Fruit fly (Drosophila melanogaster): Measurements from ENCODE around the gene CG34279.

CG34279 gene

dm6 chr3R:17391313-17391845 is 11.7 kb downstream of the CG34279 start, which contains the start of the genes Brf and sds22 (continued):
- peak; percentile 96 for TF ChIP-seq CG10147 (GFP tag; optimal IDR thresholded peaks at IDR 0.05)
- TF ChIP-seq Doc2 (GFP tag; IDR thresholded peaks at IDR 0.05): peak; percentile 72
- peak; percentile 60; the same call in 1 of the 2 replicates for TF ChIP-seq aop (GFP tag; IDR thresholded peaks at IDR 0.05)
- TF ChIP-seq HLHmδ (GFP tag; optimal IDR thresholded peaks at IDR 0.05): no peak
- TF ChIP-seq CG14050 (GFP tag; IDR thresholded peaks at IDR 0.05): peak; percentile 87
- TF ChIP-seq Atf6 (GFP tag; IDR thresholded peaks at IDR 0.05): peak; percentile 93
- peak; percentile 98 for TF ChIP-seq CG17361 (GFP tag; IDR thresholded peaks at IDR 0.05)
- TF ChIP-seq CG13775 (GFP tag; optimal IDR thresholded peaks at IDR 0.05): peak; percentile 96
- TF ChIP-seq hth (optimal IDR thresholded peaks at IDR 0.05): no peak
- peak; percentile 80 for TF ChIP-seq CG7271 (tag; optimal IDR thresholded peaks at IDR 0.05)
- TF ChIP-seq dmrt11E (tag; optimal IDR thresholded peaks at IDR 0.05): peak; percentile 96
- TF ChIP-seq CG18619 (GFP tag; optimal IDR thresholded peaks at IDR 0.05): peak; percentile 92
- peak; percentile 84 for TF ChIP-seq Oaz (GFP tag; IDR thresholded peaks at IDR 0.05)
- TF ChIP-seq rib (GFP tag; IDR thresholded peaks at IDR 0.05): peak; percentile 93
- TF ChIP-seq repo (GFP tag; optimal IDR thresholded peaks at IDR 0.05): peak; percentile 90
- TF ChIP-seq kni (GFP tag; optimal IDR thresholded peaks at IDR 0.05): peak; percentile 74
- no peak for TF ChIP-seq CG7745 (tag; optimal IDR thresholded peaks at IDR 0.05)
- TF ChIP-seq ind (GFP tag; optimal IDR thresholded peaks at IDR 0.05): peak; percentile 97
- TF ChIP-seq CG8281 (tag; optimal IDR thresholded peaks at IDR 0.05): peak; percentile 85
- TF ChIP-seq CG7839 (tag; optimal IDR thresholded peaks at IDR 0.05): peak; percentile 96
- TF ChIP-seq Stat92E (GFP tag; optimal IDR thresholded peaks at IDR 0.05): peak in 1 of 3 experiments; percentile 74
- TF ChIP-seq CG11247 (GFP tag; IDR thresholded peaks at IDR 0.05): peak; percentile 92
- TF ChIP-seq cato (GFP tag; optimal IDR thresholded peaks at IDR 0.05; ENCODE audit: borderline replicate concordance): peak; percentile 89
- peak; percentile 91 for TF ChIP-seq CG14441 (GFP tag; IDR thresholded peaks at IDR 0.05)
- peak; percentile 92 for TF ChIP-seq CG17359 (tag; optimal IDR thresholded peaks at IDR 0.05)
- peak; percentile 97 for TF ChIP-seq sug (tag; optimal IDR thresholded peaks at IDR 0.05)
- TF ChIP-seq lmd (GFP tag; IDR thresholded peaks at IDR 0.05): peak; percentile 95
- TF ChIP-seq CG12299 (tag; optimal IDR thresholded peaks at IDR 0.05): peak; percentile 90
- TF ChIP-seq C15 (GFP tag; IDR thresholded peaks at IDR 0.05): peak; percentile 87; the same call in 2 of the 3 replicates
- TF ChIP-seq eyg (GFP tag; optimal IDR thresholded peaks at IDR 0.05): peak; percentile 80
- peak; percentile 67 for TF ChIP-seq TFAM (GFP tag; optimal IDR thresholded peaks at IDR 0.05)
- TF ChIP-seq CG8089 (GFP tag; optimal IDR thresholded peaks at IDR 0.05): peak; percentile 93
- TF ChIP-seq zen2 (GFP tag; IDR thresholded peaks at IDR 0.05; ENCODE audit: partially characterized antibody): no peak; the same call in 2 of the 3 replicates
- TF ChIP-seq pzg (GFP tag; optimal IDR thresholded peaks at IDR 0.05): peak; percentile 66
- TF ChIP-seq fru (optimal IDR thresholded peaks at IDR 0.05): no peak
- peak; percentile 77 for TF ChIP-seq CG17912 (GFP tag; optimal IDR thresholded peaks at IDR 0.05)
- peak; percentile 95 for TF ChIP-seq CG4617 (GFP tag; optimal IDR thresholded peaks at IDR 0.05; ENCODE audit: borderline replicate concordance)
- TF ChIP-seq vfl (GFP tag; optimal IDR thresholded peaks at IDR 0.05): peak; percentile 96
- TF ChIP-seq crol (GFP tag; IDR thresholded peaks at IDR 0.05): no peak; the same call in 1 of the 2 replicates
- peak; percentile 72 for TF ChIP-seq CG12071 (GFP tag; optimal IDR thresholded peaks at IDR 0.05)
- peak; percentile 75 for TF ChIP-seq gsb (GFP tag; IDR thresholded peaks at IDR 0.05)
- TF ChIP-seq CG9876 (GFP tag; optimal IDR thresholded peaks at IDR 0.05): peak; percentile 87
- TF ChIP-seq CG1792 (GFP tag; optimal IDR thresholded peaks at IDR 0.05): peak; percentile 93
- peak; percentile 89 for TF ChIP-seq CG11093 (GFP tag; IDR thresholded peaks at IDR 0.05)
- peak; percentile 97 for TF ChIP-seq pho (GFP tag; optimal IDR thresholded peaks at IDR 0.05)
- TF ChIP-seq grau (tag; optimal IDR thresholded peaks at IDR 0.05): peak; percentile 95
- peak; percentile 86 for TF ChIP-seq CG7357 (GFP tag; IDR thresholded peaks at IDR 0.05)
- TF ChIP-seq Atf3 (GFP tag; optimal IDR thresholded peaks at IDR 0.05): peak; percentile 94
- TF ChIP-seq Camta (GFP tag; optimal IDR thresholded peaks at IDR 0.05): peak; percentile 92
- TF ChIP-seq prd (optimal IDR thresholded peaks at IDR 0.05): no peak
- TF ChIP-seq prd (GFP tag; IDR thresholded peaks at IDR 0.05): peak; percentile 97

Measured in whole organism, embryonic.